Fruit fly (Drosophila melanogaster) whole organism, embryonic: ENCODE measurements around the gene faf.

Experiments used
- ATbp ChIP-seq: fragments of 200-800 bp; sonication (Bioruptor generic); optimal IDR thresholded peaks from 2 replicates; lab custom pipeline; 2017; ENCODE audit warnings: missing biosample characterization, mild to moderate bottlenecking, missing genetic modification characterization, missing genetic modification reagents
- Adf1 ChIP-seq: fragments of 200-800 bp; sonication (Bioruptor generic); IDR thresholded peaks from 2 replicates; pipeline ENCODE4 v1.3.6; 2022; ENCODE audit warnings: missing biosample characterization, missing genetic modification characterization
- Awh ChIP-seq: fragments of 200-800 bp; sonication (Bioruptor generic); IDR thresholded peaks from 2 replicates; pipeline ENCODE4, ENCODE4 v1.3.6; 2022; ENCODE audit warnings: missing biosample characterization, missing genetic modification characterization
- CG10147 ChIP-seq: fragments of 200-800 bp; sonication (Bioruptor generic); optimal IDR thresholded peaks from 2 replicates; lab custom pipeline; 2019; ENCODE audit warnings: missing biosample characterization, mild to moderate bottlenecking, missing genetic modification characterization, moderate library complexity
- CG10209 ChIP-seq: fragments of 200-800 bp; sonication (Bioruptor generic); optimal IDR thresholded peaks from 3 replicates; lab custom pipeline; 2017; ENCODE audit warnings: missing biosample characterization, mild to moderate bottlenecking, missing genetic modification characterization, missing genetic modification reagents
- CG11085 ChIP-seq: fragments of 200-800 bp; sonication (Bioruptor generic); IDR thresholded peaks from 2 replicates; pipeline ENCODE4 v1.3.6; 2022; ENCODE audit warnings: missing biosample characterization, missing genetic modification characterization
- CG11247 ChIP-seq: fragments of 200-800 bp; sonication (Bioruptor generic); IDR thresholded peaks from 2 replicates; pipeline ENCODE4 v1.3.6; 2022; ENCODE audit warnings: missing biosample characterization, missing genetic modification characterization
- CG11696 ChIP-seq: fragments of 200-800 bp; sonication (Bioruptor generic); IDR thresholded peaks from 2 replicates; pipeline ENCODE4 v1.3.6; 2022; ENCODE audit warnings: missing biosample characterization, missing genetic modification characterization
- CG12391 ChIP-seq: fragments of 200-800 bp; sonication (Bioruptor generic); optimal IDR thresholded peaks from 3 replicates; lab custom pipeline; 2018; ENCODE audit warnings: missing biosample characterization, mild to moderate bottlenecking, missing genetic modification characterization, moderate library complexity
- CG12659 ChIP-seq: fragments of 200-800 bp; sonication (Bioruptor generic); optimal IDR thresholded peaks from 3 replicates; lab custom pipeline; 2017; ENCODE audit warnings: mild to moderate bottlenecking, missing biosample characterization, missing genetic modification reagents, missing genetic modification characterization
- CG15269 ChIP-seq: fragments of 200-800 bp; sonication (Bioruptor generic); optimal IDR thresholded peaks from 2 replicates; lab custom pipeline; 2018; ENCODE audit warnings: missing biosample characterization, mild to moderate bottlenecking, missing genetic modification characterization, moderate library complexity
- CG1529 ChIP-seq: fragments of 200-800 bp; sonication (Bioruptor generic); optimal IDR thresholded peaks from 3 replicates; lab custom pipeline; 2018; ENCODE audit warnings: missing biosample characterization, missing genetic modification characterization
- CG18599 ChIP-seq: fragments of 200-800 bp; sonication (Bioruptor generic); optimal IDR thresholded peaks from 3 replicates; lab custom pipeline; 2017; ENCODE audit warnings: missing biosample characterization, missing genetic modification characterization, mild to moderate bottlenecking, moderate library complexity, missing genetic modification reagents
- CG30020 ChIP-seq: fragments of 200-800 bp; optimal IDR thresholded peaks from 2 replicates; lab custom pipeline; 2019; ENCODE audit warnings: missing biosample characterization, mild to moderate bottlenecking, missing genetic modification characterization, moderate library complexity
- CG4424 ChIP-seq: fragments of 200-800 bp; sonication (Bioruptor generic); optimal IDR thresholded peaks from 3 replicates; lab custom pipeline; 2016; ENCODE audit warnings: missing biosample characterization, missing genetic modification characterization
- CG8290 ChIP-seq, 3 experiments: fragments of 200-800 bp; sonication (Bioruptor generic); optimal IDR thresholded peaks; 2 replicates each; lab custom pipeline; 2016 to 2019; ENCODE audit warnings: missing biosample characterization in 3 of 3, missing genetic modification characterization in 3 of 3, mild to moderate bottlenecking in 2 of 3, moderate library complexity in 1 of 3
- CHES-1-like ChIP-seq: fragments of 200-800 bp; sonication (Bioruptor generic); optimal IDR thresholded peaks from 2 replicates; lab custom pipeline; 2016; ENCODE audit warnings: missing biosample characterization, missing genetic modification characterization
- D ChIP-seq, 2 experiments: fragments of 200-800 bp in 1 of 2; fragments of >200 bp in 1 of 2; sonication (Bioruptor generic) in 1 of 2; optimal IDR thresholded peaks; 2 replicates in 1 of 2; 3 replicates in 1 of 2; lab custom pipeline; 2017; ENCODE audit warnings: mild to moderate bottlenecking in 1 of 2, missing biosample characterization in 1 of 2, missing genetic modification characterization in 1 of 2, missing genetic modification reagents in 1 of 2
- Deaf1 ChIP-seq: fragments of 200-800 bp; optimal IDR thresholded peaks from 3 replicates; lab custom pipeline; 2019; ENCODE audit warnings: missing biosample characterization, mild to moderate bottlenecking, missing genetic modification characterization, moderate library complexity
- Dll ChIP-seq: fragments of 200-800 bp; sonication (Bioruptor generic); IDR thresholded peaks from 4 replicates; pipeline ENCODE4 v1.3.6; 2022; ENCODE audit warnings: missing biosample characterization, missing genetic modification characterization; ENCODE audit not compliant: partially characterized antibody
- Dp ChIP-seq: fragments of 200-800 bp; sonication (Bioruptor generic); optimal IDR thresholded peaks from 2 replicates; lab custom pipeline; 2018; ENCODE audit warnings: missing biosample characterization, mild to moderate bottlenecking, missing genetic modification characterization, moderate library complexity
- E2f1 ChIP-seq: fragments of 200-800 bp; sonication (Bioruptor generic); IDR thresholded peaks from 2 replicates; pipeline ENCODE4 v1.3.6; 2022; ENCODE audit warnings: missing biosample characterization, missing genetic modification characterization
- Ets97D ChIP-seq: fragments of 200-800 bp; sonication (Bioruptor generic); optimal IDR thresholded peaks from 3 replicates; lab custom pipeline; 2016; ENCODE audit warnings: missing biosample characterization, missing genetic modification characterization
- Fer2 ChIP-seq: fragments of 200-800 bp; sonication (Bioruptor generic); optimal IDR thresholded peaks from 2 replicates; lab custom pipeline; 2018; ENCODE audit warnings: missing biosample characterization, mild to moderate bottlenecking, missing genetic modification characterization, moderate library complexity
- Hand ChIP-seq: fragments of 200-800 bp; sonication (Bioruptor generic); optimal IDR thresholded peaks from 2 replicates; lab custom pipeline; 2017; ENCODE audit warnings: mild to moderate bottlenecking, missing biosample characterization, missing genetic modification reagents, missing genetic modification characterization
- Hsf ChIP-seq: fragments of 200-800 bp; sonication (Bioruptor generic); optimal IDR thresholded peaks from 3 replicates; lab custom pipeline; 2016; ENCODE audit warnings: missing biosample characterization, missing genetic modification characterization
- Max ChIP-seq: fragments of 200-800 bp; sonication (Bioruptor generic); optimal IDR thresholded peaks from 2 replicates; lab custom pipeline; 2016; ENCODE audit warnings: missing biosample characterization, mild to moderate bottlenecking, missing genetic modification characterization
- Ravus ChIP-seq: fragments of 200-800 bp; sonication (Bioruptor generic); IDR thresholded peaks from 2 replicates; pipeline ENCODE4 v1.3.6; 2022; ENCODE audit warnings: missing biosample characterization, missing genetic modification characterization
- abd-A ChIP-seq: fragments of 200-800 bp; sonication (Bioruptor generic); optimal IDR thresholded peaks from 3 replicates; lab custom pipeline; 2019; ENCODE audit warnings: missing biosample characterization, mild to moderate bottlenecking, missing genetic modification characterization, moderate library complexity
- bowl ChIP-seq: fragments of 200-800 bp; sonication (Bioruptor generic); IDR thresholded peaks from 2 replicates; pipeline ENCODE4 v1.3.6; 2022; ENCODE audit warnings: missing biosample characterization, missing genetic modification characterization
- caup ChIP-seq: fragments of 200-800 bp; sonication (Bioruptor generic); optimal IDR thresholded peaks from 3 replicates; lab custom pipeline; 2017; ENCODE audit warnings: missing biosample characterization, mild to moderate bottlenecking, missing genetic modification characterization, moderate library complexity; ENCODE audit not compliant: severe bottlenecking
- chinmo ChIP-seq: fragments of 200-800 bp; sonication (Bioruptor generic); IDR thresholded peaks from 4 replicates; pipeline ENCODE4 v1.3.6; 2022; ENCODE audit warnings: missing biosample characterization, missing genetic modification characterization; ENCODE audit not compliant: partially characterized antibody
- corto ChIP-seq: fragments of 200-800 bp; sonication (Bioruptor generic); optimal IDR thresholded peaks from 2 replicates; lab custom pipeline; 2016; ENCODE audit warnings: missing biosample characterization, mild to moderate bottlenecking, missing genetic modification characterization, moderate library complexity
- dimm ChIP-seq: fragments of 200-800 bp; sonication (Bioruptor generic); IDR thresholded peaks from 2 replicates; pipeline ENCODE4 v1.3.6; 2022; ENCODE audit warnings: missing biosample characterization, missing genetic modification characterization
- ewg ChIP-seq: fragments of 200-800 bp; sonication (Bioruptor generic); optimal IDR thresholded peaks from 3 replicates; lab custom pipeline; 2017; ENCODE audit warnings: mild to moderate bottlenecking, missing biosample characterization, missing genetic modification reagents, missing genetic modification characterization
- exex ChIP-seq: fragments of 200-800 bp; sonication (Bioruptor generic); optimal IDR thresholded peaks from 4 replicates; lab custom pipeline; 2018; ENCODE audit warnings: missing biosample characterization, mild to moderate bottlenecking, missing genetic modification characterization, moderate library complexity
- gfzf ChIP-seq: fragments of 200-800 bp; sonication (Bioruptor generic); optimal IDR thresholded peaks from 2 replicates; lab custom pipeline; 2016; ENCODE audit warnings: missing biosample characterization, mild to moderate bottlenecking, missing genetic modification characterization, moderate library complexity
- gt ChIP-seq: fragments of 200-800 bp; sonication (Bioruptor generic); IDR thresholded peaks from 2 replicates; pipeline ENCODE4 v1.3.6; 2022; ENCODE audit warnings: missing biosample characterization, missing genetic modification characterization
- lab ChIP-seq: fragments of 200-800 bp; sonication (Bioruptor generic); optimal IDR thresholded peaks from 3 replicates; lab custom pipeline; 2017; ENCODE audit warnings: missing biosample characterization, missing genetic modification characterization, mild to moderate bottlenecking, moderate library complexity, missing genetic modification reagents
- lilli ChIP-seq: fragments of 200-800 bp; sonication (Bioruptor generic); optimal IDR thresholded peaks from 3 replicates; lab custom pipeline; 2016; ENCODE audit warnings: missing biosample characterization, missing genetic modification characterization
- lola ChIP-seq, 3 experiments: fragments of >200 bp in 2 of 3; fragments of 200-800 bp in 1 of 3; sonication (Bioruptor generic) in 1 of 3; optimal IDR thresholded peaks; 2 replicates each; lab custom pipeline; 2017 to 2019; ENCODE audit warnings: missing biosample characterization in 3 of 3, missing genetic modification characterization in 3 of 3, mild to moderate bottlenecking in 1 of 3, moderate library complexity in 1 of 3
- lov ChIP-seq, 2 experiments: fragments of 200-800 bp in 1 of 2; fragments of >200 bp in 1 of 2; sonication (Bioruptor generic) in 1 of 2; IDR thresholded peaks in 1 of 2; optimal IDR thresholded peaks in 1 of 2; 2 replicates in 1 of 2; 3 replicates in 1 of 2; pipeline versions ENCODE4 v1.3.6 to Lab custom; 2017 to 2022; ENCODE audit warnings: missing biosample characterization in 1 of 2, missing genetic modification characterization in 1 of 2
- phol ChIP-seq: fragments of 200-800 bp; sonication (Bioruptor generic); optimal IDR thresholded peaks from 3 replicates; lab custom pipeline; 2018; ENCODE audit warnings: missing biosample characterization, mild to moderate bottlenecking, missing genetic modification characterization, moderate library complexity
- pzg ChIP-seq: fragments of 200-800 bp; sonication (Bioruptor generic); optimal IDR thresholded peaks from 3 replicates; lab custom pipeline; 2018; ENCODE audit warnings: missing biosample characterization, mild to moderate bottlenecking, missing genetic modification characterization, moderate library complexity
- sd ChIP-seq: fragments of 200-800 bp; sonication (Bioruptor generic); optimal IDR thresholded peaks from 3 replicates; lab custom pipeline; 2018; ENCODE audit warnings: missing biosample characterization, mild to moderate bottlenecking, missing genetic modification characterization, moderate library complexity
- sens-2 ChIP-seq: fragments of 200-800 bp; sonication (Bioruptor generic); IDR thresholded peaks from 2 replicates; pipeline ENCODE4 v1.3.6; 2022; ENCODE audit warnings: missing biosample characterization, missing genetic modification characterization

The faf gene

DNA sequence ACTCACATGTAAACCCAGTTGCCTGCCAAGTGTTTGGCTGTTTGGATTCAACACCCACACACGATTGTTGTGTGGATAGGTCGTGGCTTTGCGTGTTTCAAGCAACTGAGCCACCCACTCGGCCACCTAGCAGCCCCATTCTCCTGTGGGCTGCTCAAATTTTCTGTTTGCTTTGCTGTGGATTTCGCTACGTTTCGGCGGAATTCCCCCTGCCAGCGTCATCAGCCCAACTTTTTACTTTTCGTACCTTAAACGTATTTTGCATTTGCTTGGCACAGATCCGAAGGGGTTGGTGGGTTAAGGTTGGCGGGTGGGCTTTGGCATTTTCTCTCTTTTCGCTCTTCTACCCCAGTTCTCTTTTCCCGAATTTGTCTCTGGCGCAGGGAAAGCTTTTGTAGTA, 45.6 kb downstream of the faf start (continued):
- 0 out of 4 replicates have a peak, but pooled peaks have one; percentile 29 for TF ChIP-seq chinmo (GFP tag; lab: Robert Waterston, UW)
- TF ChIP-seq Hand (GFP tag; lab: Kevin White, UChicago), result no peak
- TF ChIP-seq CG12659 (GFP tag; lab: Kevin White, UChicago), result no peak
- TF ChIP-seq, all 482 proteins: peak for 9

DNA sequence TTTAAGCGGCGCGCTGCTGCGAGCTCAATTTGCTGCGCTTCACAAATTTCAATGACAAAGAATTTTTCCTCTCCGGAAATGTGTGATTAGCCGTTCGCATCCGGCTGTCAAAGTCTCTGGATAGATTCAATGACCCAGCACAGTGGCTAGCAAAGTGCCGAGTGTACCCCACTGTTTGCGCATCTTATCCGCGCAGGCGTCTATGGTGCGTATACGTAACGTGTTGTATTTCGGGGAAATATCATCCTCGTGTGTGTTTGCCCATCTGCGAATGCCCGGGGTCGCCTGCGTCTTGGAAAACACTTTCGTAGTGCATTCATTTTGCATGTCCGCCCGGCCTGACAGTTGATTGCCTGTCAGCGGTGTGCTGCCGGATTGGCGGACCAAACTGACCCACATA, 47.4 kb downstream of the faf start:
- TF ChIP-seq Dll, result no peak
- no peak for TF ChIP-seq gfzf (GFP tag; lab: Kevin White, UChicago)
- no peak for TF ChIP-seq pzg (GFP tag; lab: Kevin White, UChicago)
- 0 out of 4 replicates have a peak, but pooled peaks have one; percentile 16 for TF ChIP-seq chinmo (GFP tag; lab: Robert Waterston, UW)
- TF ChIP-seq caup (GFP tag; lab: Kevin White, UChicago), result no peak
- no peak for TF ChIP-seq CG12391
- no peak for TF ChIP-seq lilli (GFP tag; lab: Kevin White, UChicago)
- TF ChIP-seq Ets97D (GFP tag; lab: Kevin White, UChicago), result peak; percentile 16
- TF ChIP-seq abd-A (tag; lab: Kevin White, UChicago), result peak; percentile 10
- TF ChIP-seq CHES-1-like (GFP tag; lab: Kevin White, UChicago), result no peak
- TF ChIP-seq Dp (GFP tag; lab: Kevin White, UChicago), result no peak
- TF ChIP-seq CG11247 (GFP tag; lab: Robert Waterston, UW), result no peak
- no peak for TF ChIP-seq ATbp (GFP tag; lab: Kevin White, UChicago)
- no peak for TF ChIP-seq E2f1 (GFP tag; lab: Robert Waterston, UW)
- TF ChIP-seq Fer2 (tag; lab: Kevin White, UChicago), result no peak
- no peak for TF ChIP-seq Hsf
- peak; percentile 63 for TF ChIP-seq Deaf1 (tag; lab: Kevin White, UChicago)
- no peak for TF ChIP-seq dimm (GFP tag; lab: Robert Waterston, UW)
- no peak for TF ChIP-seq corto (GFP tag; lab: Kevin White, UChicago)
- TF ChIP-seq CG30020, result no peak
- TF ChIP-seq sd (tag; lab: Kevin White, UChicago), result no peak
- TF ChIP-seq Adf1 (GFP tag; lab: Robert Waterston, UW), result no peak
- TF ChIP-seq CG12659 (GFP tag; lab: Kevin White, UChicago), result no peak
- no peak for TF ChIP-seq gt (GFP tag; lab: Robert Waterston, UW)
- no peak for TF ChIP-seq CG10147 (GFP tag; lab: Kevin White, UChicago)
- no peak for TF ChIP-seq D (optimal IDR thresholded peaks at IDR 0.05; lab: Kevin White, UChicago)
- TF ChIP-seq D (GFP tag; optimal IDR thresholded peaks at IDR 0.05; lab: Kevin White, UChicago), result no peak
- peak; percentile 16 for TF ChIP-seq lab
- TF ChIP-seq phol, result no peak
- TF ChIP-seq bowl, result no peak
- TF ChIP-seq CG15269 (tag; lab: Kevin White, UChicago), result no peak
- peak; percentile 58 for TF ChIP-seq ewg
- no peak for TF ChIP-seq CG10209 (GFP tag; lab: Kevin White, UChicago)
- TF ChIP-seq sens-2 (GFP tag; lab: Robert Waterston, UW), result no peak
- no peak for TF ChIP-seq exex (tag; lab: Kevin White, UChicago)
- TF ChIP-seq CG18599 (GFP tag; lab: Kevin White, UChicago), result peak; percentile 9
- TF ChIP-seq CG1529, result no peak
- TF ChIP-seq Ravus, result no peak
- no peak for TF ChIP-seq Awh (GFP tag; lab: Robert Waterston, UW)
- TF ChIP-seq CG4424, result no peak
- no peak for TF ChIP-seq CG11085 (GFP tag; lab: Robert Waterston, UW)
- no peak for TF ChIP-seq Max (GFP tag; lab: Kevin White, UChicago)
- no peak for TF ChIP-seq lov (optimal IDR thresholded peaks at IDR 0.05; lab: Kevin White, UChicago)
- TF ChIP-seq lov (GFP tag; IDR thresholded peaks at IDR 0.05; lab: Robert Waterston, UW), result no peak
- no peak for TF ChIP-seq lola (GFP tag; optimal IDR thresholded peaks at IDR 0.05; lab: Kevin White, UChicago)
- no peak for TF ChIP-seq CG11696 (GFP tag; lab: Robert Waterston, UW)
- TF ChIP-seq CG8290 (GFP tag; optimal IDR thresholded peaks at IDR 0.05; lab: Kevin White, UChicago), result no peak
- no peak for TF ChIP-seq CG8290 (tag; optimal IDR thresholded peaks at IDR 0.05; lab: Kevin White, UChicago)
